Fruit fly (Drosophila melanogaster): ENCODE measurements around the gene CG11889.
A peak's percentile ranks its signal among the peaks of the same experiment; 100 is the strongest.

The CG11889 gene

dm6 chr3R:25249145-25250141 lies 20.6 kb upstream of the CG11889 start, which contains the start of gene Nup358 (continued):
- TF ChIP-seq CG32767 (GFP tag; IDR thresholded peaks at IDR 0.05): no peak
- peak; percentile 98 for TF ChIP-seq CG34224 (GFP tag; IDR thresholded peaks at IDR 0.05; ENCODE audit: partially characterized antibody)
- TF ChIP-seq CG7556 (GFP tag; optimal IDR thresholded peaks at IDR 0.05): no peak
- peak; percentile 11 for TF ChIP-seq Nf-YC (tag; optimal IDR thresholded peaks at IDR 0.05)
- TF ChIP-seq ERR (GFP tag; optimal IDR thresholded peaks at IDR 0.05): no peak
- TF ChIP-seq CG12155 (GFP tag; optimal IDR thresholded peaks at IDR 0.05): no peak
- TF ChIP-seq ind (GFP tag; optimal IDR thresholded peaks at IDR 0.05): no peak
- TF ChIP-seq ato (GFP tag; IDR thresholded peaks at IDR 0.05; ENCODE audit: partially characterized antibody): peak; percentile 99
- TF ChIP-seq ro (GFP tag; IDR thresholded peaks at IDR 0.05): no peak
- TF ChIP-seq ems (GFP tag; optimal IDR thresholded peaks at IDR 0.05): no peak
- no peak for TF ChIP-seq Eip74EF (GFP tag; optimal IDR thresholded peaks at IDR 0.05)
- TF ChIP-seq Chrac-16 (GFP tag; optimal IDR thresholded peaks at IDR 0.05): no peak
- peak; percentile 98 for TF ChIP-seq CG14860 (GFP tag; IDR thresholded peaks at IDR 0.05; ENCODE audit: partially characterized antibody)
- no peak for TF ChIP-seq sob (GFP tag; IDR thresholded peaks at IDR 0.05)
- peak; percentile 25 for TF ChIP-seq CG18262 (tag; optimal IDR thresholded peaks at IDR 0.05)
- TF ChIP-seq ftz-f1 (GFP tag; optimal IDR thresholded peaks at IDR 0.05): no peak
- TF ChIP-seq CG4404 (GFP tag; IDR thresholded peaks at IDR 0.05): no peak
- TF ChIP-seq Camta (GFP tag; optimal IDR thresholded peaks at IDR 0.05): no peak
- peak; percentile 72 for TF ChIP-seq Med (GFP tag)
- no peak for TF ChIP-seq lilli (GFP tag; optimal IDR thresholded peaks at IDR 0.05)
- no peak for TF ChIP-seq cas (GFP tag; IDR thresholded peaks at IDR 0.05)
- no peak for TF ChIP-seq CG10147 (GFP tag; optimal IDR thresholded peaks at IDR 0.05)
- TF ChIP-seq Aef1 (GFP tag; IDR thresholded peaks at IDR 0.05): no peak
- TF ChIP-seq CG6813 (GFP tag; optimal IDR thresholded peaks at IDR 0.05): no peak
- no peak for TF ChIP-seq CG8765 (GFP tag; IDR thresholded peaks at IDR 0.05)
- no peak for TF ChIP-seq peb (GFP tag; IDR thresholded peaks at IDR 0.05)
- no peak for TF ChIP-seq CG2199 (GFP tag; IDR thresholded peaks at IDR 0.05)
- TF ChIP-seq sima (GFP tag; optimal IDR thresholded peaks at IDR 0.05): no peak
- no peak for TF ChIP-seq seq (GFP tag; IDR thresholded peaks at IDR 0.05)
- no peak for TF ChIP-seq Hsf (GFP tag; optimal IDR thresholded peaks at IDR 0.05)
- no peak for TF ChIP-seq pum (GFP tag; optimal IDR thresholded peaks at IDR 0.05)
- no peak for TF ChIP-seq lola (GFP tag; optimal IDR thresholded peaks at IDR 0.05)
- no peak for TF ChIP-seq CG2875 (GFP tag; optimal IDR thresholded peaks at IDR 0.05)
- no peak for TF ChIP-seq Hr39 (optimal IDR thresholded peaks at IDR 0.05)
- TF ChIP-seq gem (tag; optimal IDR thresholded peaks at IDR 0.05): no peak
- TF ChIP-seq dpn (GFP tag; optimal IDR thresholded peaks at IDR 0.05): no peak
- TF ChIP-seq CG10565 (GFP tag; optimal IDR thresholded peaks at IDR 0.05): no peak
- TF ChIP-seq CG7271 (tag; optimal IDR thresholded peaks at IDR 0.05): no peak
- TF ChIP-seq CG14441 (GFP tag; IDR thresholded peaks at IDR 0.05): no peak
- TF ChIP-seq Ets97D (GFP tag; optimal IDR thresholded peaks at IDR 0.05): peak; percentile 80
- no peak for TF ChIP-seq CG18476 (GFP tag; optimal IDR thresholded peaks at IDR 0.05)
- no peak for TF ChIP-seq Taf1 (GFP tag; IDR thresholded peaks at IDR 0.05)
- TF ChIP-seq CG31365 (tag; optimal IDR thresholded peaks at IDR 0.05): no peak
- no peak for TF ChIP-seq CG1024 (GFP tag; IDR thresholded peaks at IDR 0.05)
- TF ChIP-seq onecut (GFP tag; IDR thresholded peaks at IDR 0.05): no peak
- TF ChIP-seq jing (GFP tag; optimal IDR thresholded peaks at IDR 0.05): no peak
- no peak for TF ChIP-seq esg (GFP tag; conservative IDR thresholded peaks at IDR 0.05)
- TF ChIP-seq CG31441 (GFP tag; IDR thresholded peaks at IDR 0.05): no peak
- no peak for TF ChIP-seq CG3726 (GFP tag; IDR thresholded peaks at IDR 0.05)
- TF ChIP-seq cad (GFP tag; optimal IDR thresholded peaks at IDR 0.05): no peak
